Fruit fly (Drosophila melanogaster): ENCODE data around the gene mtgo.
A peak's percentile ranks its signal among the peaks of the same experiment; 100 is the strongest.

The mtgo gene

dm6 chr2L:16689800-16690618 lies 145.2 kb downstream of the mtgo start (continued):
- peak; percentile 11 for TF ChIP-seq Eip75B (GFP tag; optimal IDR thresholded peaks at IDR 0.05)
- peak; percentile 52 for TF ChIP-seq CG10631 (GFP tag; optimal IDR thresholded peaks at IDR 0.05)
- TF ChIP-seq CG15336 (GFP tag; IDR thresholded peaks at IDR 0.05): peak; percentile 47
- peak; percentile 64 for TF ChIP-seq OdsH (GFP tag; optimal IDR thresholded peaks at IDR 0.05)
- TF ChIP-seq CG11902 (GFP tag; optimal IDR thresholded peaks at IDR 0.05): no peak
- TF ChIP-seq Ets96B (tag; optimal IDR thresholded peaks at IDR 0.05): peak; percentile 68
- peak; percentile 44 for TF ChIP-seq Met (GFP tag; optimal IDR thresholded peaks at IDR 0.05)
- no peak for TF ChIP-seq svp (GFP tag)
- TF ChIP-seq Ets21C (GFP tag; optimal IDR thresholded peaks at IDR 0.05): peak; percentile 54
- peak; percentile 59 for TF ChIP-seq CG9139 (GFP tag; optimal IDR thresholded peaks at IDR 0.05)
- TF ChIP-seq CG11294 (GFP tag; IDR thresholded peaks at IDR 0.05): no peak
- TF ChIP-seq CG6854 (GFP tag; optimal IDR thresholded peaks at IDR 0.05): no peak
- peak; percentile 25; the same call in 1 of the 3 replicates for TF ChIP-seq CG6163 (GFP tag; IDR thresholded peaks at IDR 0.05)
- TF ChIP-seq Hr4 (GFP tag; optimal IDR thresholded peaks at IDR 0.05): peak; percentile 39
- TF ChIP-seq CG34406 (GFP tag; optimal IDR thresholded peaks at IDR 0.05): peak; percentile 53
- no peak for TF ChIP-seq eg (GFP tag; IDR thresholded peaks at IDR 0.05)
- TF ChIP-seq Hr38 (GFP tag; optimal IDR thresholded peaks at IDR 0.05): no peak
- TF ChIP-seq CG1621 (tag; optimal IDR thresholded peaks at IDR 0.05): no peak
- peak; percentile 2 for TF ChIP-seq Sox15 (GFP tag; optimal IDR thresholded peaks at IDR 0.05)
- TF ChIP-seq Sox14 (GFP tag; optimal IDR thresholded peaks at IDR 0.05): peak; percentile 73
- peak; percentile 52 for TF ChIP-seq CG8632 (GFP tag; optimal IDR thresholded peaks at IDR 0.05)
- peak; percentile 6 for TF ChIP-seq CG16779 (tag; optimal IDR thresholded peaks at IDR 0.05)
- TF ChIP-seq fd85E (GFP tag; optimal IDR thresholded peaks at IDR 0.05): no peak
- TF ChIP-seq acj6 (GFP tag; optimal IDR thresholded peaks at IDR 0.05): peak; percentile 58
- TF ChIP-seq vri (GFP tag; optimal IDR thresholded peaks at IDR 0.05): peak; percentile 58
- TF ChIP-seq net (GFP tag; optimal IDR thresholded peaks at IDR 0.05): peak; percentile 52
- TF ChIP-seq esn (GFP tag; optimal IDR thresholded peaks at IDR 0.05): peak; percentile 72

dm6 chr2L:16690619-16690908 lies 145.7 kb downstream of the mtgo start:
- TF ChIP-seq fkh (GFP tag; optimal IDR thresholded peaks at IDR 0.05) (peak; percentile 22), Blimp-1 (GFP tag; optimal IDR thresholded peaks at IDR 0.05) (no peak), Eip75B (GFP tag; optimal IDR thresholded peaks at IDR 0.05) (no peak), Smox (GFP tag; optimal IDR thresholded peaks at IDR 0.05) (no peak), Lpt (GFP tag; optimal IDR thresholded peaks at IDR 0.05) (no peak), CG31627 (GFP tag; optimal IDR thresholded peaks at IDR 0.05) (no peak), CG1621 (tag; optimal IDR thresholded peaks at IDR 0.05) (no peak), CG8632 (GFP tag; optimal IDR thresholded peaks at IDR 0.05) (no peak), Hr39 (GFP tag; optimal IDR thresholded peaks at IDR 0.05) (no peak), lz (GFP tag; optimal IDR thresholded peaks at IDR 0.05) (no peak), CG6792 (GFP tag; optimal IDR thresholded peaks at IDR 0.05) (no peak), Eip93F (GFP tag; optimal IDR thresholded peaks at IDR 0.05) (peak; percentile 14), CG10631 (GFP tag; optimal IDR thresholded peaks at IDR 0.05) (no peak), CG7368 (GFP tag; optimal IDR thresholded peaks at IDR 0.05) (no peak), Sox102F (GFP tag; optimal IDR thresholded peaks at IDR 0.05) (no peak), salr (GFP tag; optimal IDR thresholded peaks at IDR 0.05) (no peak)

dm6 chr2L:16703008-16703510 lies 158.2 kb downstream of the mtgo start:
- TF ChIP-seq Eip78C (GFP tag): peak; percentile 44
- TF ChIP-seq acj6 (GFP tag; optimal IDR thresholded peaks at IDR 0.05): no peak
- peak; percentile 42 for TF ChIP-seq fkh (GFP tag; optimal IDR thresholded peaks at IDR 0.05)

Data from whole organism, prepupa.